Fruit fly (Drosophila melanogaster): ENCODE measurements around the gene PolZ2.

The PolZ2 gene

DNA sequence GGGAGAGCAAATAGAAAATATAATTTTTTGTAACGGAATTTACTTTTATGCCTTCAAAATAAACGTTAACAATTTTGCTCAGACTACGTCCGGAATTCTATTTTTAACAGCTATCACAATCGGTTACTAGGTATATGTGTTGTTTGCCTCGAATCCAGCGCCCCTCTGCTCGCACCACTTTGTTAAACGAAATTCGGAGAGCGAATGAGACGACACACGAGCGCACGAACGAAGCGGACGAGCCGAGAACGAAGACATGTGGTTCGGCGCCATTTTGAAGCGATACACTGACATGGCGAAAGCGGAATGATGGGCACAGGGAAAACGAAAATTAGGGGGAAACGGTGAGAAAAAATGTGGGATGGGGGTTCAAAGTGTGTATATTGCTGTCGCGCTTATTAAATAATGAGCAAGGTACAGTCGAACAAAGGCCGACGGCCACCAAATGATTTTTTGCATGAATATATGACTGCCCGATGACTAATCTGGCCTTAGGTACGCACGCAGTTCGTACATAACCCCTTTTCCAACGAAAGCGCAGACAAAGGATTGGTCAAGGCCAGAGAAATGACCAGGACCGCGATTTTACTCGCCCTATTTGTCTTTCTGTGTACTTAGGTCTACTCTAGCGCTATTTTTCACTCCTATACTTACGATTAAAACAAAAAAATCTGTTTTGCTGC, 11.8 kb downstream of the PolZ2 start (continued):
- TF ChIP-seq ind (GFP tag; optimal IDR thresholded peaks at IDR 0.05) (no peak), Jarid2 (GFP tag; optimal IDR thresholded peaks at IDR 0.05) (no peak), wor (GFP tag; IDR thresholded peaks at IDR 0.05) (no peak), Gsc (GFP tag; IDR thresholded peaks at IDR 0.05) (no peak), CG8765 (GFP tag; IDR thresholded peaks at IDR 0.05) (no peak), ase (GFP tag; IDR thresholded peaks at IDR 0.05) (no peak), CG10209 (GFP tag; optimal IDR thresholded peaks at IDR 0.05) (no peak), HLH54F (GFP tag; optimal IDR thresholded peaks at IDR 0.05) (no peak), CG9727 (GFP tag; optimal IDR thresholded peaks at IDR 0.05) (no peak), knrl (GFP tag; IDR thresholded peaks at IDR 0.05; ENCODE audit: partially characterized antibody) (no peak), CG4424 (GFP tag; optimal IDR thresholded peaks at IDR 0.05) (no peak), CG8388 (GFP tag; optimal IDR thresholded peaks at IDR 0.05) (no peak), gce (GFP tag; IDR thresholded peaks at IDR 0.05) (no peak), lab (GFP tag; optimal IDR thresholded peaks at IDR 0.05) (no peak), CG6854 (GFP tag; optimal IDR thresholded peaks at IDR 0.05) (no peak), CG6765 (GFP tag; optimal IDR thresholded peaks at IDR 0.05) (no peak), CG17385 (GFP tag; optimal IDR thresholded peaks at IDR 0.05) (no peak), CG8944 (GFP tag; optimal IDR thresholded peaks at IDR 0.05) (no peak), pnt (GFP tag; optimal IDR thresholded peaks at IDR 0.05) (no peak), Trl (optimal IDR thresholded peaks at IDR 0.05) (peak in 1 of 2 experiments; percentile 85), Trl (GFP tag; optimal IDR thresholded peaks at IDR 0.05) (peak; percentile 6), CG12104 (GFP tag; optimal IDR thresholded peaks at IDR 0.05) (no peak), odd (GFP tag; optimal IDR thresholded peaks at IDR 0.05) (peak; percentile 21), Myb (GFP tag; optimal IDR thresholded peaks at IDR 0.05) (no peak)

DNA sequence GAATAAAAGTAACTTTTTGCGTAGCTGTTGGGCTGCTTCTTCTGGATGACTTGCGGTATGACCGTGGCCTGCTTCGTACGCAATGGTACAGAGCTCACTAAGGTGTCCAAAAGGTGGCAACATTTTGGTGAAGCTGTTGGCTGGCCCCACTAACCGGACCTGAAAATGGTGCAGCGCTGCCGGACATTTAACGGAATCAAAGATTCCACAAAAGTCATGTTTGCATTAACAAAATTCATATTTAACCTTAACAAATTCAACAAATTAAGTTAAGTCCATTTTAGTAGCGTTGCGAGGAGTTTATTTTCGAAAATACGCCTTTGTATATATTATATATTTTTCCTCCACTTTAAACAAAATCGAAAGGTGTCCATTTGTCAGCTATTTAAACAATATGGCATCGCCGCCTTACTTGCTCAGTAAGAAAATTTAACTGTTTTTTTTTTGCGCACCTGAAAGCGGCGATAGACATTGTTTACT, 12.4 kb downstream of the PolZ2 start, which contains the start of the genes kra and SecS:
Gene kra (minus strand): TSS at position 93 of the 480 bp plus-strand sequence.
Gene SecS (plus strand): TSS at position 390 of the 480 bp plus-strand sequence.
- TF ChIP-seq CG8924 (tag; optimal IDR thresholded peaks at IDR 0.05) (peak; percentile 48), Sry-β (GFP tag; optimal IDR thresholded peaks at IDR 0.05) (peak; percentile 16), CG10267 (tag; optimal IDR thresholded peaks at IDR 0.05) (peak; percentile 66), CG2120 (GFP tag; optimal IDR thresholded peaks at IDR 0.05) (peak; percentile 76), pfk (GFP tag; optimal IDR thresholded peaks at IDR 0.05) (no peak), Myb (GFP tag; optimal IDR thresholded peaks at IDR 0.05) (peak; percentile 80), PHDP (tag; optimal IDR thresholded peaks at IDR 0.05) (peak; percentile 59), CrebB (tag; optimal IDR thresholded peaks at IDR 0.05) (peak; percentile 56), CG18476 (GFP tag; optimal IDR thresholded peaks at IDR 0.05) (peak; percentile 52), YL-1 (GFP tag; optimal IDR thresholded peaks at IDR 0.05) (peak; percentile 77), CG13424 (tag; optimal IDR thresholded peaks at IDR 0.05) (peak; percentile 77), cas (GFP tag; IDR thresholded peaks at IDR 0.05) (no peak), CG6813 (GFP tag; optimal IDR thresholded peaks at IDR 0.05) (no peak), gem (tag; optimal IDR thresholded peaks at IDR 0.05) (peak; percentile 75), HLH54F (GFP tag; optimal IDR thresholded peaks at IDR 0.05) (peak; percentile 53), D19B (GFP tag; optimal IDR thresholded peaks at IDR 0.05) (peak; percentile 4), CG17359 (tag; optimal IDR thresholded peaks at IDR 0.05) (peak; percentile 34), CG3281 (GFP tag; optimal IDR thresholded peaks at IDR 0.05) (peak; percentile 62), CG12744 (GFP tag; optimal IDR thresholded peaks at IDR 0.05) (peak; percentile 21), CG1024 (GFP tag; IDR thresholded peaks at IDR 0.05) (no peak), cad (GFP tag; optimal IDR thresholded peaks at IDR 0.05) (no peak), hkb (optimal IDR thresholded peaks at IDR 0.05) (peak; percentile 84), hkb (GFP tag; IDR thresholded peaks at IDR 0.05) (no peak), CG18011 (GFP tag; optimal IDR thresholded peaks at IDR 0.05) (peak; percentile 56), pum (GFP tag; optimal IDR thresholded peaks at IDR 0.05) (peak; percentile 52), tup (GFP tag; optimal IDR thresholded peaks at IDR 0.05) (peak; percentile 56), CG2712 (tag; optimal IDR thresholded peaks at IDR 0.05) (peak; percentile 69), CG16815 (GFP tag; optimal IDR thresholded peaks at IDR 0.05) (peak; percentile 23)

Data from whole organism, embryonic.